Fruit fly (Drosophila melanogaster) whole organism, embryonic: ENCODE data around the gene mask.

Source experiments
- Adf1 ChIP-seq: fragments of 200-800 bp; sonication (Bioruptor generic); IDR thresholded peaks from 2 replicates; pipeline ENCODE4 v1.3.6; 2022; ENCODE audit warnings: missing biosample characterization, missing genetic modification characterization
- Atf-2 ChIP-seq: fragments of 200-800 bp; sonication (Bioruptor generic); optimal IDR thresholded peaks from 2 replicates; lab custom pipeline; 2016; ENCODE audit warnings: missing biosample characterization, missing genetic modification characterization
- Atf3 ChIP-seq: fragments of 200-800 bp; sonication (Bioruptor generic); optimal IDR thresholded peaks from 3 replicates; lab custom pipeline; 2016; ENCODE audit warnings: missing biosample characterization, missing genetic modification characterization
- Awh ChIP-seq: fragments of 200-800 bp; sonication (Bioruptor generic); IDR thresholded peaks from 2 replicates; pipeline ENCODE4, ENCODE4 v1.3.6; 2022; ENCODE audit warnings: missing biosample characterization, missing genetic modification characterization
- CG10274 ChIP-seq: fragments of 200-800 bp; sonication (Bioruptor generic); optimal IDR thresholded peaks from 3 replicates; lab custom pipeline; 2017; ENCODE audit warnings: missing biosample characterization, mild to moderate bottlenecking, missing genetic modification characterization
- CG10565 ChIP-seq: fragments of 200-800 bp; sonication (Bioruptor generic); optimal IDR thresholded peaks from 3 replicates; lab custom pipeline; 2016; ENCODE audit warnings: missing biosample characterization, mild to moderate bottlenecking, missing genetic modification characterization
- CG11504 ChIP-seq: fragments of 200-800 bp; sonication (Bioruptor generic); optimal IDR thresholded peaks from 3 replicates; lab custom pipeline; 2019; ENCODE audit warnings: missing biosample characterization, mild to moderate bottlenecking, missing genetic modification characterization, moderate library complexity
- CG13296 ChIP-seq: fragments of 200-800 bp; sonication (Bioruptor generic); optimal IDR thresholded peaks from 3 replicates; lab custom pipeline; 2018; ENCODE audit warnings: missing biosample characterization, mild to moderate bottlenecking, missing genetic modification characterization
- CG13775 ChIP-seq: fragments of 200-800 bp; sonication (Bioruptor generic); optimal IDR thresholded peaks from 3 replicates; lab custom pipeline; 2017; ENCODE audit warnings: missing biosample characterization, mild to moderate bottlenecking, missing genetic modification characterization
- CG14441 ChIP-seq: fragments of 200-800 bp; sonication (Bioruptor generic); IDR thresholded peaks from 2 replicates; pipeline ENCODE4 v1.3.6; 2022; ENCODE audit warnings: missing biosample characterization, missing genetic modification characterization
- CG1529 ChIP-seq: fragments of 200-800 bp; sonication (Bioruptor generic); optimal IDR thresholded peaks from 3 replicates; lab custom pipeline; 2018; ENCODE audit warnings: missing biosample characterization, missing genetic modification characterization
- CG18262 ChIP-seq: fragments of 200-800 bp; optimal IDR thresholded peaks from 3 replicates; lab custom pipeline; 2019; ENCODE audit warnings: missing biosample characterization, mild to moderate bottlenecking, missing genetic modification characterization, moderate library complexity
- CG18476 ChIP-seq: fragments of 200-800 bp; sonication (Bioruptor generic); optimal IDR thresholded peaks from 2 replicates; lab custom pipeline; 2016; ENCODE audit warnings: missing biosample characterization, mild to moderate bottlenecking, missing genetic modification characterization
- CG18599 ChIP-seq: fragments of 200-800 bp; sonication (Bioruptor generic); optimal IDR thresholded peaks from 3 replicates; lab custom pipeline; 2017; ENCODE audit warnings: missing biosample characterization, missing genetic modification characterization, mild to moderate bottlenecking, moderate library complexity, missing genetic modification reagents
- CG2120 ChIP-seq: fragments of 200-800 bp; sonication (Bioruptor generic); optimal IDR thresholded peaks from 3 replicates; lab custom pipeline; 2016; ENCODE audit warnings: missing biosample characterization, missing genetic modification characterization
- CG3838 ChIP-seq: fragments of 200-800 bp; sonication (Bioruptor generic); optimal IDR thresholded peaks from 3 replicates; lab custom pipeline; 2016; ENCODE audit warnings: missing biosample characterization, missing genetic modification characterization
- CG6175 ChIP-seq: fragments of 200-800 bp; sonication (Bioruptor generic); IDR thresholded peaks from 3 replicates; pipeline ENCODE4 v1.3.6; 2022; ENCODE audit warnings: missing biosample characterization, missing genetic modification characterization
- CG6791 ChIP-seq: fragments of 200-800 bp; sonication (Bioruptor generic); IDR thresholded peaks from 3 replicates; pipeline ENCODE4 v1.3.6; 2022; ENCODE audit warnings: missing biosample characterization, missing genetic modification characterization; ENCODE audit not compliant: partially characterized antibody
- CG8290 ChIP-seq, 3 experiments: fragments of 200-800 bp; sonication (Bioruptor generic); optimal IDR thresholded peaks; 2 replicates each; lab custom pipeline; 2016 to 2019; ENCODE audit warnings: missing biosample characterization in 3 of 3, missing genetic modification characterization in 3 of 3, mild to moderate bottlenecking in 2 of 3, moderate library complexity in 1 of 3
- CG8388 ChIP-seq: fragments of 200-800 bp; sonication (Bioruptor generic); optimal IDR thresholded peaks from 2 replicates; lab custom pipeline; 2019; ENCODE audit warnings: missing biosample characterization, mild to moderate bottlenecking, missing genetic modification characterization, moderate library complexity
- CG9932 ChIP-seq: fragments of 200-800 bp; sonication (Bioruptor generic); IDR thresholded peaks from 2 replicates; pipeline ENCODE4 v1.3.6; 2022; ENCODE audit warnings: missing biosample characterization, missing genetic modification characterization
- Dbx ChIP-seq: fragments of 200-800 bp; sonication (Bioruptor generic); IDR thresholded peaks from 3 replicates; pipeline ENCODE4 v1.3.6; 2022; ENCODE audit warnings: missing biosample characterization, missing genetic modification characterization
- Dek ChIP-seq: fragments of 200-800 bp; sonication (Bioruptor generic); optimal IDR thresholded peaks from 3 replicates; lab custom pipeline; 2019; ENCODE audit warnings: missing biosample characterization, mild to moderate bottlenecking, missing genetic modification characterization, moderate library complexity
- Dfd ChIP-seq, 2 experiments: fragments of >200 bp; optimal IDR thresholded peaks; 2 replicates each; lab custom pipeline; 2017; ENCODE audit warnings: missing biosample characterization in 2 of 2, missing genetic modification characterization in 2 of 2
- E2f2 ChIP-seq: fragments of 200-800 bp; sonication (Bioruptor generic); IDR thresholded peaks from 2 replicates; pipeline ENCODE4 v1.3.6; 2022; ENCODE audit warnings: missing biosample characterization, missing genetic modification characterization
- Ets97D ChIP-seq: fragments of 200-800 bp; sonication (Bioruptor generic); optimal IDR thresholded peaks from 3 replicates; lab custom pipeline; 2016; ENCODE audit warnings: missing biosample characterization, missing genetic modification characterization
- Hmr ChIP-seq: fragments of 200-800 bp; sonication (Bioruptor generic); optimal IDR thresholded peaks from 3 replicates; lab custom pipeline; 2017; ENCODE audit warnings: mild to moderate bottlenecking, missing biosample characterization, missing genetic modification reagents, missing genetic modification characterization
- Hmx ChIP-seq: fragments of 200-800 bp; sonication (Bioruptor generic); optimal IDR thresholded peaks from 2 replicates; lab custom pipeline; 2016; ENCODE audit warnings: missing biosample characterization, missing genetic modification characterization
- Hr39 ChIP-seq: fragments of >200 bp; optimal IDR thresholded peaks from 2 replicates; lab custom pipeline; 2017
- Myb ChIP-seq: fragments of 200-800 bp; sonication (Bioruptor generic); optimal IDR thresholded peaks from 2 replicates; lab custom pipeline; 2016; ENCODE audit warnings: missing biosample characterization, missing genetic modification characterization
- Optix ChIP-seq: fragments of 200-800 bp; sonication (Bioruptor generic); IDR thresholded peaks from 3 replicates; pipeline ENCODE4 v1.3.6; 2022; ENCODE audit warnings: missing biosample characterization, missing genetic modification characterization
- Ravus ChIP-seq: fragments of 200-800 bp; sonication (Bioruptor generic); IDR thresholded peaks from 2 replicates; pipeline ENCODE4 v1.3.6; 2022; ENCODE audit warnings: missing biosample characterization, missing genetic modification characterization
- Sry-δ ChIP-seq: fragments of 200-800 bp; sonication (Bioruptor generic); optimal IDR thresholded peaks from 2 replicates; lab custom pipeline; 2016; ENCODE audit warnings: missing biosample characterization, missing genetic modification characterization
- Ssrp ChIP-seq: fragments of 200-800 bp; sonication (Bioruptor generic); optimal IDR thresholded peaks from 2 replicates; lab custom pipeline; 2018; ENCODE audit warnings: missing biosample characterization, mild to moderate bottlenecking, missing genetic modification characterization, moderate library complexity
- abd-A ChIP-seq: fragments of 200-800 bp; sonication (Bioruptor generic); optimal IDR thresholded peaks from 3 replicates; lab custom pipeline; 2019; ENCODE audit warnings: missing biosample characterization, mild to moderate bottlenecking, missing genetic modification characterization, moderate library complexity
- az2 ChIP-seq: fragments of 200-800 bp; sonication (Bioruptor generic); optimal IDR thresholded peaks from 3 replicates; lab custom pipeline; 2016; ENCODE audit warnings: missing biosample characterization, missing genetic modification characterization
- bowl ChIP-seq: fragments of 200-800 bp; sonication (Bioruptor generic); IDR thresholded peaks from 2 replicates; pipeline ENCODE4 v1.3.6; 2022; ENCODE audit warnings: missing biosample characterization, missing genetic modification characterization
- corto ChIP-seq: fragments of 200-800 bp; sonication (Bioruptor generic); optimal IDR thresholded peaks from 2 replicates; lab custom pipeline; 2016; ENCODE audit warnings: missing biosample characterization, mild to moderate bottlenecking, missing genetic modification characterization, moderate library complexity
- croc ChIP-seq: fragments of 200-800 bp; sonication (Bioruptor generic); conservative IDR thresholded peaks from 3 replicates; pipeline ENCODE4 v1.3.6; 2022; ENCODE audit warnings: missing biosample characterization, missing genetic modification characterization
- dati ChIP-seq: fragments of 200-800 bp; sonication (Bioruptor generic); IDR thresholded peaks from 2 replicates; pipeline ENCODE4 v1.3.6; 2022; ENCODE audit warnings: missing biosample characterization, missing genetic modification characterization
- exex ChIP-seq: fragments of 200-800 bp; sonication (Bioruptor generic); optimal IDR thresholded peaks from 4 replicates; lab custom pipeline; 2018; ENCODE audit warnings: missing biosample characterization, mild to moderate bottlenecking, missing genetic modification characterization, moderate library complexity
- insv ChIP-seq, 2 experiments: fragments of 200-800 bp; sonication (Bioruptor generic); optimal IDR thresholded peaks; 3 replicates each; lab custom pipeline; 2016 to 2018; ENCODE audit warnings: missing biosample characterization in 2 of 2, missing genetic modification characterization in 2 of 2
- lmd ChIP-seq: fragments of 200-800 bp; sonication (Bioruptor generic); IDR thresholded peaks from 2 replicates; pipeline ENCODE4 v1.3.6; 2022; ENCODE audit warnings: missing biosample characterization, missing genetic modification characterization
- nerfin-1 ChIP-seq: fragments of 200-800 bp; sonication (Bioruptor generic); optimal IDR thresholded peaks from 3 replicates; lab custom pipeline; 2019; ENCODE audit warnings: missing biosample characterization, mild to moderate bottlenecking, missing genetic modification characterization, moderate library complexity
- nerfin-2 ChIP-seq: fragments of 200-800 bp; sonication (Bioruptor generic); IDR thresholded peaks from 2 replicates; pipeline ENCODE4 v1.3.6; 2022; ENCODE audit warnings: missing biosample characterization, missing genetic modification characterization; ENCODE audit not compliant: partially characterized antibody
- nom ChIP-seq: fragments of 200-800 bp; sonication (Bioruptor generic); optimal IDR thresholded peaks from 2 replicates; lab custom pipeline; 2017; ENCODE audit warnings: missing biosample characterization, missing genetic modification characterization, mild to moderate bottlenecking, moderate library complexity, missing genetic modification reagents
- p53 ChIP-seq: fragments of 200-800 bp; sonication (Bioruptor generic); optimal IDR thresholded peaks from 2 replicates; lab custom pipeline; 2016; ENCODE audit warnings: missing biosample characterization, missing genetic modification characterization
- sim ChIP-seq: fragments of 200-800 bp; sonication (Bioruptor generic); IDR thresholded peaks from 2 replicates; pipeline ENCODE4 v1.3.6; 2022; ENCODE audit warnings: missing biosample characterization, missing genetic modification characterization
- so ChIP-seq: fragments of 200-800 bp; sonication (Bioruptor generic); IDR thresholded peaks from 3 replicates; pipeline ENCODE4 v1.3.6; 2022; ENCODE audit warnings: missing biosample characterization, missing genetic modification characterization
- tio ChIP-seq: fragments of 200-800 bp; sonication (Bioruptor generic); optimal IDR thresholded peaks from 2 replicates; lab custom pipeline; 2017; ENCODE audit warnings: missing biosample characterization, missing genetic modification characterization, inconsistent platforms
- zfh2 ChIP-seq: fragments of 200-800 bp; sonication (Bioruptor generic); optimal IDR thresholded peaks from 2 replicates; lab custom pipeline; 2016; ENCODE audit warnings: missing biosample characterization, missing genetic modification characterization

The mask gene

DNA sequence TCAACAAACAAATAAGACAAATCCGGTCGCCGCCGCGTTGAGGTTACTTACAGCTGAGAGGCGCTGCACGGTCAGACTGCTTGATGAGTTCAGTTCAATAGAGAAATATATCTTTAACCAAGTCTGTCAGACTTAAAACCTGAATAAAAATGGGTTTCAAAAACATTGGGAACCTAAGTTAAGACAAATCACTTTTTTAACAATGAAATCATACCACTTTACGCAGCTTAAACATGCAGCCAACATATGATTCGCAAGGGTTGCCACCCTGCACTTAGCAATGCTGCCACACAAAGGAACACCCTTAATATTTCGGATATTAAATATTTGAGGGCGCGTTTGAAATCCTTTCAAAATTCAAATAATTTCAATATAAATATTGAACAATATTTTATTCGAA is 41.7 kb upstream of the mask start, which contains the start of gene CG5515 (continued):
- TF ChIP-seq CG10565 (GFP tag; lab: Kevin White, UChicago) (no peak), Optix (peak; percentile 92), insv (GFP tag; optimal IDR thresholded peaks at IDR 0.05; lab: Kevin White, UChicago) (no peak), Myb (peak; percentile 62), nerfin-2 (GFP tag; lab: Robert Waterston, UW) (peak; percentile 88), CG18262 (tag; lab: Kevin White, UChicago) (peak; percentile 64), nerfin-1 (peak; percentile 73), CG11504 (tag; lab: Kevin White, UChicago) (no peak), CG13296 (GFP tag; lab: Kevin White, UChicago) (peak; percentile 25), CG18599 (no peak), bowl (GFP tag; lab: Robert Waterston, UW) (peak; percentile 44; the same call in 1 of the 2 replicates), corto (GFP tag; lab: Kevin White, UChicago) (peak; percentile 47), Awh (GFP tag; lab: Robert Waterston, UW) (no peak), CG9932 (GFP tag; lab: Robert Waterston, UW) (peak; percentile 88), Sry-δ (GFP tag; lab: Kevin White, UChicago) (peak; percentile 54), Ets97D (GFP tag; lab: Kevin White, UChicago) (peak; percentile 89), CG3838 (no peak), dati (GFP tag; lab: Robert Waterston, UW) (no peak), CG6791 (GFP tag; lab: Robert Waterston, UW) (peak; percentile 71; the same call in 2 of the 3 replicates), Dek (tag; lab: Kevin White, UChicago) (peak; percentile 29), abd-A (tag; lab: Kevin White, UChicago) (no peak), tio (GFP tag; lab: Kevin White, UChicago) (peak; percentile 51), CG13775 (GFP tag; lab: Kevin White, UChicago) (peak; percentile 90), Hr39 (lab: Kevin White, UChicago) (no peak), Dbx (GFP tag; lab: Robert Waterston, UW) (peak; percentile 89), CG8290 (GFP tag; optimal IDR thresholded peaks at IDR 0.05; lab: Kevin White, UChicago) (no peak), CG8290 (tag; optimal IDR thresholded peaks at IDR 0.05; lab: Kevin White, UChicago) (no peak), so (peak; percentile 79; the same call in 1 of the 3 replicates), CG1529 (no peak), CG8388 (peak; percentile 41), Ssrp (tag; lab: Kevin White, UChicago) (peak; percentile 86), CG10274 (GFP tag; lab: Kevin White, UChicago) (no peak), lmd (GFP tag; lab: Robert Waterston, UW) (peak; percentile 87), Hmr (GFP tag; lab: Kevin White, UChicago) (no peak), CG2120 (GFP tag; lab: Kevin White, UChicago) (peak; percentile 91), Dfd (GFP tag; optimal IDR thresholded peaks at IDR 0.05; lab: Kevin White, UChicago) (no peak), p53 (GFP tag; lab: Kevin White, UChicago) (peak; percentile 16), Atf-2 (GFP tag; lab: Kevin White, UChicago) (peak; percentile 70), CG18476 (GFP tag; lab: Kevin White, UChicago) (peak; percentile 66), sim (GFP tag; lab: Robert Waterston, UW) (no peak), exex (tag; lab: Kevin White, UChicago) (no peak), Atf3 (GFP tag; lab: Kevin White, UChicago) (peak; percentile 70), Ravus (peak; percentile 4; the same call in 1 of the 2 replicates), Adf1 (GFP tag; lab: Robert Waterston, UW) (peak; percentile 65), zfh2 (peak; percentile 88), nom (no peak), E2f2 (GFP tag; lab: Robert Waterston, UW) (peak; percentile 86), croc (peak; percentile 76; the same call in 2 of the 3 replicates), CG14441 (GFP tag; lab: Robert Waterston, UW) (peak; percentile 76), CG6175 (GFP tag; lab: Robert Waterston, UW) (no peak), az2 (GFP tag; lab: Kevin White, UChicago) (peak; percentile 63), Hmx (GFP tag; lab: Kevin White, UChicago) (peak; percentile 41)
